Fruit fly (Drosophila melanogaster) whole organism, adult: ENCODE data around the gene CG10516.
A peak's percentile ranks its signal among the peaks of the same experiment; 100 is the strongest.

ENCODE experiments used
- CG11617 ChIP-seq: fragments of 200-800 bp; sonication (Bioruptor generic); optimal IDR thresholded peaks from 2 replicates; lab custom pipeline; 2017; ENCODE audit warnings: mild to moderate bottlenecking, missing biosample characterization, missing genetic modification reagents, missing genetic modification characterization
- CG12768 ChIP-seq: fragments of 200-800 bp; sonication (Bioruptor generic); optimal IDR thresholded peaks from 2 replicates; lab custom pipeline; 2017; ENCODE audit warnings: missing biosample characterization, missing genetic modification characterization, mild to moderate bottlenecking, moderate library complexity, missing genetic modification reagents
- CG14711 ChIP-seq: fragments of 200-800 bp; sonication (Bioruptor generic); optimal IDR thresholded peaks from 2 replicates; lab custom pipeline; 2018; ENCODE audit warnings: missing biosample characterization, mild to moderate bottlenecking, missing genetic modification characterization, moderate library complexity
- CG1620 ChIP-seq: fragments of 200-800 bp; sonication (Bioruptor generic); optimal IDR thresholded peaks from 2 replicates; lab custom pipeline; 2016; ENCODE audit warnings: missing biosample characterization, missing genetic modification characterization
- CG33017 ChIP-seq: fragments of 200-800 bp; sonication (Bioruptor generic); optimal IDR thresholded peaks from 2 replicates; lab custom pipeline; 2018; ENCODE audit warnings: missing biosample characterization, mild to moderate bottlenecking, missing genetic modification characterization, moderate library complexity
- CG5204 ChIP-seq: fragments of 200-800 bp; sonication (Bioruptor generic); optimal IDR thresholded peaks from 2 replicates; lab custom pipeline; 2016; ENCODE audit warnings: missing biosample characterization, missing genetic modification characterization
- CG7045 ChIP-seq: fragments of 200-800 bp; sonication (Bioruptor generic); optimal IDR thresholded peaks from 2 replicates; lab custom pipeline; 2017; ENCODE audit warnings: missing biosample characterization, mild to moderate bottlenecking, missing genetic modification characterization
- CG7101 ChIP-seq: fragments of 200-800 bp; sonication (Bioruptor generic); optimal IDR thresholded peaks from 2 replicates; lab custom pipeline; 2018; ENCODE audit warnings: missing biosample characterization, mild to moderate bottlenecking, missing genetic modification characterization, moderate library complexity
- Clk ChIP-seq: fragments of 200-800 bp; sonication (Bioruptor generic); optimal IDR thresholded peaks from 2 replicates; lab custom pipeline; 2017; ENCODE audit warnings: missing biosample characterization, missing genetic modification characterization
- Crg-1 ChIP-seq: fragments of 200-800 bp; sonication (Bioruptor generic); optimal IDR thresholded peaks from 2 replicates; lab custom pipeline; 2016; ENCODE audit warnings: missing biosample characterization, missing genetic modification characterization
- Hr96 ChIP-seq: fragments of 200-800 bp; sonication (Bioruptor generic); optimal IDR thresholded peaks from 2 replicates; lab custom pipeline; 2016; ENCODE audit warnings: missing biosample characterization, missing genetic modification characterization
- Mnt ChIP-seq: fragments of 200-800 bp; sonication (Bioruptor generic); optimal IDR thresholded peaks from 2 replicates; lab custom pipeline; 2016; ENCODE audit warnings: missing biosample characterization, mild to moderate bottlenecking, missing genetic modification characterization
- bab1 ChIP-seq: fragments of 200-800 bp; sonication (Bioruptor generic); optimal IDR thresholded peaks from 3 replicates; lab custom pipeline; 2019; ENCODE audit warnings: missing biosample characterization, mild to moderate bottlenecking, missing genetic modification characterization, moderate library complexity
- cic ChIP-seq: fragments of 200-800 bp; sonication (Bioruptor generic); optimal IDR thresholded peaks from 2 replicates; lab custom pipeline; 2017; ENCODE audit warnings: missing biosample characterization, mild to moderate bottlenecking, missing genetic modification characterization, moderate library complexity
- cnc ChIP-seq, 2 experiments: fragments of >200 bp; optimal IDR thresholded peaks; 2 replicates each; lab custom pipeline; 2017
- kay ChIP-seq: fragments of 200-800 bp; sonication (Bioruptor generic); peaks from one replicate; lab custom pipeline; 2016; ENCODE audit warnings: missing biosample characterization, missing genetic modification characterization, borderline replicate concordance
- ovo ChIP-seq: fragments of 200-800 bp; sonication (Bioruptor generic); optimal IDR thresholded peaks from 2 replicates; lab custom pipeline; 2016; ENCODE audit warnings: missing biosample characterization, missing genetic modification characterization
- pad ChIP-seq: fragments of 200-800 bp; sonication (Bioruptor generic); optimal IDR thresholded peaks from 3 replicates; lab custom pipeline; 2017; ENCODE audit warnings: missing biosample characterization, missing genetic modification characterization, mild to moderate bottlenecking, moderate library complexity, missing genetic modification reagents
- tj ChIP-seq: fragments of 200-800 bp; sonication (Bioruptor generic); optimal IDR thresholded peaks from 3 replicates; lab custom pipeline; 2017; ENCODE audit warnings: missing biosample characterization, mild to moderate bottlenecking, missing genetic modification characterization, moderate library complexity
- toe ChIP-seq: fragments of 200-800 bp; sonication (Bioruptor generic); optimal IDR thresholded peaks from 2 replicates; lab custom pipeline; 2016; ENCODE audit warnings: missing biosample characterization, missing genetic modification characterization

The CG10516 gene

DNA sequence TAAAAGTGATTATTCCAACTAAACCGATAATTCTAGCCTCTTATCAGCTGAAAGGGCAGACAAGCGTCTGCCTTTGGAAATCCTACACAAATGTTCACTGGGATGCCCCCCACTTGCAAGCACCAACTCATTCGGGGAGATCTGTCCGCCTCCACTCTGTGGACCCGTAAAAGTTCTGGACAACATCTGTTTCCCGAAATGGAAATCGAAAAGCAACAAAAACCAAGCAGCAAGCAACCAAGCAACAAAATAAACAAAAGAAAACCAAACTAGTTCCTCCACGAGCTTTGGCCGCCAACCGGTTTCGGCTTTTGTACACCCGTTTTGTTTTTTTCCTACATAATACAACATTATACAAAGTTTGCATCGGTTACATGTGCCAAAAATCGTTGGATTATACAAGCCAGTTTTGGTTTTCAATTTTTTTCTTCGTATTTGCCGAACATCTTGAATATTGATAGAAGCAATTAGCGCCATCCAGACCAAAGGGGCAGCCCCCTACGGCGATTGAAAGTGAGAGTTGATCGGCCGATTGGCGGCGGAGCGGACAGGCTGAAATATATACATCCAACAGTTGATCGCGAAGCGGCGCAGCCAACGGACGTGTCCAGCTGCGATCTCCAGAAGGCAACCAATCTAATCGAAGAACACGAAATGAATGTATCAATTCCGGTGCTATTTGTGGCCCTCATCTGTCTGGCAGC is 9.2 kb upstream of the CG10516 start, which contains the start of gene CG17032:
CG17032 (plus strand) TSS at position 232 of the 704 bp plus-strand sequence.
- TF ChIP-seq CG33017 (tag; lab: Kevin White, UChicago) (no peak), CG5204 (GFP tag; lab: Kevin White, UChicago) (no peak), CG7101 (tag; lab: Kevin White, UChicago) (no peak), cic (GFP tag; lab: Kevin White, UChicago) (no peak), CG1620 (no peak), CG14711 (tag; lab: Kevin White, UChicago) (no peak), Crg-1 (no peak), ovo (no peak), CG12768 (GFP tag; lab: Kevin White, UChicago) (no peak), bab1 (no peak), cnc (optimal IDR thresholded peaks at IDR 0.05; lab: Kevin White, UChicago) (no peak), Clk (GFP tag; lab: Kevin White, UChicago) (no peak), CG11617 (GFP tag; lab: Kevin White, UChicago) (no peak)

dm6 chr3L:15968686-15969085 is 682 bp downstream of the CG10516 start:
- TF ChIP-seq bab1: peak; percentile 5
- TF ChIP-seq cic (GFP tag; lab: Kevin White, UChicago): peak; percentile 50
- no peak for TF ChIP-seq CG5204 (GFP tag; lab: Kevin White, UChicago)

DNA sequence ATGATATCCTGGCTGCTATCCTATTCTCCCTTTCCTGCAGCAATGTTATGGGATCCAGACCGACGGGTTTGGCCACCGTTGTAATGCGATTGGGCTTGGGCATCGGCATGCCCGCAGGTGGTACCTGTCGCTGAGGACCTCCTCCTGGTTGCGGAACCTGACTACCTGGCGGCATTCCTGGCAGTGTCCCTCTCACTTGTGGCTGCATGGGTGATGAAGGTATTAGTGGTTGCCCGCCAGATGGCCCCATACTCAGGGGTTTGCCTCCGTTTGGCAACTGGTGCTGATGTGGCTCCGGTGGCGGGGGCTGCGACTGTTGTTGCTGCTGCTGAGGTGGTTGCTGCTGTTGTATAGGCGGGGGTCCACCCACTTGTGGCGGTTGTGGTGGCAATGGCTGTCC is 6.2 kb downstream of the CG10516 start:
- TF ChIP-seq cnc (optimal IDR thresholded peaks at IDR 0.05; lab: Kevin White, UChicago): no peak
- no peak for TF ChIP-seq tj
- TF ChIP-seq pad (GFP tag; lab: Kevin White, UChicago): no peak
- no peak for TF ChIP-seq CG5204 (GFP tag; lab: Kevin White, UChicago)
- TF ChIP-seq CG1620: no peak
- no peak for TF ChIP-seq CG33017 (tag; lab: Kevin White, UChicago)
- no peak for TF ChIP-seq Mnt
- TF ChIP-seq CG14711 (tag; lab: Kevin White, UChicago): no peak
- TF ChIP-seq Clk (GFP tag; lab: Kevin White, UChicago): no peak

DNA sequence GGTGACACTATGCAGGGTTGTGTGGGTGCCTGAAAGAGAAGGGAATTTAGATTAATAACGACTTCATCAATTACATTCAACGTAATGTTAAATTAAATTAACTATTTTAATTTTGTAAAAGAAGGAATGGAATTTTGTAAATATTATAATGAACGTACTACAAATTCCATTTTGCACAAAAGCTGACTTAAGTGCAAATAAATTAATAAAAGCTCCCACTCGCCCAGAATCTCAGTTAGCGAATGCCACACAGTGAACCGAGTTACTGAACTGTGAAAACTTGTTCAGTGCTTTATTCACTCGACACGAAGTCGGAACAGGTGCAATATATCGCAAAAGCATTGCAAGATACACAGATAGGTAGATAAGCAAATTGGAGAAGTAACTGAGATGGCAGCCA is 7.1 kb downstream of the CG10516 start, which contains the start of gene CG17026:
CG17026 (plus strand) TSS at position 301 of the 400 bp plus-strand sequence.
- no peak for TF ChIP-seq Crg-1
- no peak for TF ChIP-seq CG12768 (GFP tag; lab: Kevin White, UChicago)
- peak; percentile 43 for TF ChIP-seq cic (GFP tag; lab: Kevin White, UChicago)

DNA sequence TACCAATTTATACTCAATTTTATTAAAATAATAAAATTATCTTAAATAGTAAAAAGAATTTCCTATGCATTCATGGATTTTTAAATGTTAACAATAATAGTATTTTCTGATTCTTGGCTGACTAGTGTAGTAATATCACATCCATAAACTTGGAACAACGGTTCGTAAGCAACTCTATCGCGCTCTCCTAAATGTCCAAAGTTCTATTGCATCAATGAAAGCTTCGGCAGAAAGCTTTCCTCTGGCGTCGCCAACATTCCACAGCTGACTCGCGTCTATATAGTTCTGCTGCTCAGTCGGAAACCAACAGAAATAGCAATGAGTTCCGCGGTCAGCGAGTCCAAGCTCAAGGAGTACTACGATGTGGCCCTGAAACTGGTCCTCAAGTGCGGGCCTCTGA is 8.8 kb downstream of the CG10516 start, which contains the start of gene CG17029:
CG17029 (plus strand) TSS at position 113 of the 400 bp plus-strand sequence.
- no peak for TF ChIP-seq Crg-1
- TF ChIP-seq pad (GFP tag; lab: Kevin White, UChicago): peak; percentile 16
- no peak for TF ChIP-seq CG5204 (GFP tag; lab: Kevin White, UChicago)
- TF ChIP-seq CG11617 (GFP tag; lab: Kevin White, UChicago): no peak
- TF ChIP-seq ovo: no peak
- no peak for TF ChIP-seq toe (GFP tag; lab: Kevin White, UChicago)
- no peak for TF ChIP-seq kay (GFP tag; lab: Kevin White, UChicago)
- TF ChIP-seq CG33017 (tag; lab: Kevin White, UChicago): peak; percentile 20
- no peak for TF ChIP-seq Clk (GFP tag; lab: Kevin White, UChicago)
- TF ChIP-seq cic (GFP tag; lab: Kevin White, UChicago): peak; percentile 62
- no peak for TF ChIP-seq tj
- peak; percentile 19 for TF ChIP-seq bab1
- TF ChIP-seq CG12768 (GFP tag; lab: Kevin White, UChicago): peak; percentile 82
- TF ChIP-seq CG14711 (tag; lab: Kevin White, UChicago): peak; percentile 88

DNA sequence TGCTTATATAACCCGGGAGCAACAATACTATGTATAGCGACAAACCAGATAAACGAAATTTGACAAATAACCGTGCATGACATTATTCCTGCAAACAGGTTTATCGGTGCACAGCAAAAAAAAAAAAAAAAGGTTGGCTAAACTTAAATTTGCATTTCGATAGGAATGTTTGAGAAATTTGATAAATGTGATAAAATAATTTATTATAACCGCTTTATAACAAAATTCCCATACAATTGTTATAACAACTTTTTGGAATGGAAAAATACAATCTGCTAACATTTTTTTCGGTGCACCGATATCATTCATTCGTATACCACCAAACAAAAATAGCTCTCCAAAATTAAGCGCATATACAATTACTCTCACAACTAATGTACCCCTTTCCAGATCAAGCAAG is 9.6 kb downstream of the CG10516 start:
- no peak for TF ChIP-seq cnc (optimal IDR thresholded peaks at IDR 0.05; lab: Kevin White, UChicago)
- peak; percentile 30 for TF ChIP-seq CG5204 (GFP tag; lab: Kevin White, UChicago)
- TF ChIP-seq CG12768 (GFP tag; lab: Kevin White, UChicago): no peak
- peak; percentile 61 for TF ChIP-seq CG14711 (tag; lab: Kevin White, UChicago)
- TF ChIP-seq CG7101 (tag; lab: Kevin White, UChicago): peak; percentile 24
- TF ChIP-seq CG11617 (GFP tag; lab: Kevin White, UChicago): peak; percentile 31
- peak; percentile 39 for TF ChIP-seq CG33017 (tag; lab: Kevin White, UChicago)
- TF ChIP-seq CG1620: no peak
- peak; percentile 8 for TF ChIP-seq CG7045 (GFP tag; lab: Kevin White, UChicago)
- TF ChIP-seq bab1: peak; percentile 33
- TF ChIP-seq Hr96 (GFP tag; lab: Kevin White, UChicago): no peak

dm6 chr3L:15978224-15978623 is 10.2 kb downstream of the CG10516 start, which contains the start of gene CG17028:
Gene CG17028, plus strand, starts transcription at chr3L:15978524.
- TF ChIP-seq Mnt: no peak
- no peak for TF ChIP-seq CG11617 (GFP tag; lab: Kevin White, UChicago)
- TF ChIP-seq CG14711 (tag; lab: Kevin White, UChicago): no peak
- TF ChIP-seq CG1620: no peak
- peak; percentile 24 for TF ChIP-seq CG33017 (tag; lab: Kevin White, UChicago)
- TF ChIP-seq CG7045 (GFP tag; lab: Kevin White, UChicago): no peak
